Worm (Caenorhabditis elegans) whole organism, L1 larva: ENCODE results near the gene Y32H12A.1.

Experiments
- ama-1 ChIP-seq: fragments of 150-350 bp; optimal IDR thresholded peaks from 2 replicates; lab custom pipeline; 2014
- blmp-1 ChIP-seq: fragments of 150-350 bp; optimal IDR thresholded peaks from 2 replicates; lab custom pipeline; 2014; ENCODE audit warnings: missing biosample characterization, missing genetic modification characterization
- lin-13 ChIP-seq: fragments of 150-350 bp; optimal IDR thresholded peaks from 2 replicates; lab custom pipeline; 2014; ENCODE audit warnings: missing biosample characterization, missing genetic modification reagents, missing genetic modification characterization
- lin-39 ChIP-seq: fragments of 150-350 bp; optimal IDR thresholded peaks from 2 replicates; lab custom pipeline; 2014; ENCODE audit warnings: missing biosample characterization, missing genetic modification reagents, missing genetic modification characterization
- nhr-12 ChIP-seq: sonication (generic microtip); optimal IDR thresholded peaks from 2 replicates; lab custom pipeline; 2017; ENCODE audit warnings: missing biosample characterization, missing genetic modification characterization
- nhr-77 ChIP-seq: fragments of 150-350 bp; optimal IDR thresholded peaks from 2 replicates; lab custom pipeline; 2014; ENCODE audit warnings: missing biosample characterization, missing genetic modification characterization
- xbp-1 ChIP-seq: sonication (generic microtip); optimal IDR thresholded peaks from 2 replicates; lab custom pipeline; 2016; ENCODE audit warnings: missing genetic modification characterization, missing compliant biosample characterization

ce11 chrIII:5406314-5406713 is 44.3 kb downstream of the Y32H12A.1 start:
- no peak for TF ChIP-seq xbp-1 (tag; lab: Kevin White, UChicago)
- TF ChIP-seq lin-39 (tag; lab: Kevin White, UChicago), result no peak
- no peak for TF ChIP-seq ama-1 (lab: Kevin White, UChicago)
- no peak for TF ChIP-seq lin-13 (GFP tag; lab: Kevin White, UChicago)
- no peak for TF ChIP-seq nhr-12
- no peak for TF ChIP-seq nhr-77 (tag; lab: Kevin White, UChicago)
- no peak for TF ChIP-seq blmp-1 (tag; lab: Kevin White, UChicago)
